Worm (Caenorhabditis elegans) whole organism, L4 larva: Measurements from ENCODE around the gene nifk-1.

Source experiments
- dmd-9 ChIP-seq: fragments of 200-800 bp; sonication (Bioruptor generic); IDR thresholded peaks from 2 replicates; pipeline ENCODE4 v1.3.6; 2022; ENCODE audit warnings: missing genetic modification reagents, missing genetic modification characterization, missing compliant biosample characterization
- hlh-11 ChIP-seq: fragments of 200-800 bp; sonication (Bioruptor generic); optimal IDR thresholded peaks from 2 replicates; lab custom pipeline; 2018; ENCODE audit warnings: mild to moderate bottlenecking, missing genetic modification characterization, missing compliant biosample characterization
- lin-1 ChIP-seq: fragments of 200-800 bp; sonication (Bioruptor generic); IDR thresholded peaks from 2 replicates; pipeline ENCODE4 v1.3.6; 2022; ENCODE audit warnings: missing genetic modification reagents, missing genetic modification characterization, missing compliant biosample characterization
- lir-3 ChIP-seq: sonication (generic microtip); optimal IDR thresholded peaks from 2 replicates; lab custom pipeline; 2016; ENCODE audit warnings: mild to moderate bottlenecking, missing genetic modification characterization, missing compliant biosample characterization
- mep-1 ChIP-seq: fragments of 150-350 bp; sonication (generic microtip); optimal IDR thresholded peaks from 3 replicates; lab custom pipeline; 2014; ENCODE audit warnings: missing biosample characterization, missing genetic modification characterization

- TF ChIP-seq lir-3 (no peak), dmd-9 (GFP tag; lab: Robert Waterston, UW) (no peak), lin-1 (GFP tag; lab: Robert Waterston, UW) (no peak), hlh-11 (tag; lab: Kevin White, UChicago) (no peak), mep-1 (tag; lab: Kevin White, UChicago) (no peak)
Measured at ce11 chrIII:4647341-4647740, 45.8 kb downstream of the nifk-1 start.
